Worm (Caenorhabditis elegans) whole organism, L2 larva: ENCODE results near the gene Y66A7A.4.

ENCODE experiments used
- C34F6.9 ChIP-seq: fragments of 150-350 bp; optimal IDR thresholded peaks from 2 replicates; lab custom pipeline; 2014; ENCODE audit warnings: missing biosample characterization, missing genetic modification characterization
- F13H6.1 ChIP-seq: sonication (generic microtip); optimal IDR thresholded peaks from 2 replicates; lab custom pipeline; 2016; ENCODE audit warnings: missing genetic modification characterization, missing compliant biosample characterization
- Y55F3AM.14 ChIP-seq: fragments of 200-800 bp; sonication (Bioruptor generic); optimal IDR thresholded peaks from 2 replicates; lab custom pipeline; 2018; ENCODE audit warnings: mild to moderate bottlenecking, missing genetic modification characterization, missing compliant biosample characterization
- ZK546.5 ChIP-seq: sonication (generic microtip); optimal IDR thresholded peaks from 2 replicates; lab custom pipeline; 2017; ENCODE audit warnings: missing biosample characterization, missing genetic modification characterization
- aly-2 ChIP-seq: fragments of 150-350 bp; optimal IDR thresholded peaks from 2 replicates; lab custom pipeline; 2014; ENCODE audit warnings: missing biosample characterization, missing genetic modification characterization
- blmp-1 ChIP-seq: sonication (generic microtip); optimal IDR thresholded peaks from 2 replicates; lab custom pipeline; 2017; ENCODE audit warnings: missing genetic modification characterization, mild to moderate bottlenecking, missing compliant biosample characterization, antibody characterized with exemption, moderate library complexity; ENCODE audit not compliant: insufficient read depth
- ceh-16 ChIP-seq: fragments of 150-350 bp; optimal IDR thresholded peaks from 2 replicates; lab custom pipeline; 2014; ENCODE audit warnings: missing biosample characterization, missing genetic modification characterization
- ceh-82 ChIP-seq: fragments of 150-350 bp; optimal IDR thresholded peaks from 2 replicates; lab custom pipeline; 2014; ENCODE audit warnings: missing biosample characterization, missing genetic modification characterization
- crh-2 ChIP-seq: sonication (generic microtip); optimal IDR thresholded peaks from 2 replicates; lab custom pipeline; 2017; ENCODE audit warnings: missing biosample characterization, missing genetic modification characterization
- dmd-4 ChIP-seq: sonication (generic microtip); optimal IDR thresholded peaks from 2 replicates; lab custom pipeline; 2017; ENCODE audit warnings: missing biosample characterization, missing genetic modification characterization
- egl-27 ChIP-seq: sonication (generic microtip); optimal IDR thresholded peaks from 3 replicates; lab custom pipeline; 2017; ENCODE audit warnings: missing biosample characterization, missing genetic modification reagents, missing genetic modification characterization
- elt-1 ChIP-seq: fragments of 150-350 bp; optimal IDR thresholded peaks from 2 replicates; lab custom pipeline; 2014; ENCODE audit warnings: missing biosample characterization, missing genetic modification characterization
- elt-3 ChIP-seq: sonication (generic microtip); optimal IDR thresholded peaks from 2 replicates; lab custom pipeline; 2017; ENCODE audit warnings: missing biosample characterization, missing genetic modification characterization
- fos-1 ChIP-seq: fragments of 150-350 bp; optimal IDR thresholded peaks from 2 replicates; lab custom pipeline; 2014; ENCODE audit warnings: missing biosample characterization, missing genetic modification characterization
- gmeb-1 ChIP-seq: fragments of 150-350 bp; optimal IDR thresholded peaks from 2 replicates; lab custom pipeline; 2014; ENCODE audit warnings: missing biosample characterization, missing genetic modification characterization
- lin-11 ChIP-seq: fragments of 150-350 bp; sonication (generic microtip); optimal IDR thresholded peaks from 2 replicates; lab custom pipeline; 2014; ENCODE audit warnings: missing biosample characterization, missing genetic modification characterization, inconsistent platforms, mixed read lengths
- lin-13 ChIP-seq: fragments of 150-350 bp; optimal IDR thresholded peaks from 2 replicates; lab custom pipeline; 2014; ENCODE audit warnings: missing biosample characterization, missing genetic modification reagents, missing genetic modification characterization
- lin-39 ChIP-seq: fragments of 150-350 bp; optimal IDR thresholded peaks from 2 replicates; lab custom pipeline; 2014; ENCODE audit warnings: missing biosample characterization, missing genetic modification reagents, missing genetic modification characterization
- lsy-2 ChIP-seq, 2 experiments: fragments of 150-350 bp in 1 of 2; sonication (generic microtip) in 1 of 2; optimal IDR thresholded peaks; 2 replicates each; lab custom pipeline; 2014 to 2017; ENCODE audit warnings: missing biosample characterization in 2 of 2, missing genetic modification characterization in 2 of 2
- mbf-1 ChIP-seq: sonication (generic microtip); optimal IDR thresholded peaks from 2 replicates; lab custom pipeline; 2017; ENCODE audit warnings: missing biosample characterization, missing genetic modification characterization
- mdl-1 ChIP-seq, 2 experiments: fragments of 150-350 bp in 1 of 2; sonication (generic microtip) in 1 of 2; optimal IDR thresholded peaks; 2 replicates each; lab custom pipeline; 2017; ENCODE audit warnings: missing biosample characterization in 2 of 2, missing genetic modification characterization in 2 of 2
- nhr-10 ChIP-seq: sonication (generic microtip); optimal IDR thresholded peaks from 2 replicates; lab custom pipeline; 2017; ENCODE audit warnings: missing biosample characterization, missing genetic modification characterization
- nhr-12 ChIP-seq: fragments of 150-350 bp; optimal IDR thresholded peaks from 2 replicates; lab custom pipeline; 2014; ENCODE audit warnings: missing biosample characterization, missing genetic modification characterization
- nhr-129 ChIP-seq: fragments of 150-350 bp; optimal IDR thresholded peaks from 2 replicates; lab custom pipeline; 2014; ENCODE audit warnings: missing biosample characterization, missing genetic modification characterization
- nhr-23 ChIP-seq: fragments of 150-350 bp; optimal IDR thresholded peaks from 2 replicates; lab custom pipeline; 2014; ENCODE audit warnings: missing biosample characterization, missing genetic modification reagents, missing genetic modification characterization
- nhr-237 ChIP-seq: fragments of 150-350 bp; optimal IDR thresholded peaks from 2 replicates; lab custom pipeline; 2014; ENCODE audit warnings: missing biosample characterization, missing genetic modification characterization
- nhr-25 ChIP-seq: fragments of 150-350 bp; sonication (generic microtip); optimal IDR thresholded peaks from 3 replicates; lab custom pipeline; 2014; ENCODE audit warnings: missing biosample characterization, missing genetic modification characterization
- nhr-6 ChIP-seq: fragments of 150-350 bp; optimal IDR thresholded peaks from 2 replicates; lab custom pipeline; 2014; ENCODE audit warnings: missing biosample characterization, missing genetic modification characterization
- peb-1 ChIP-seq: fragments of 150-350 bp; optimal IDR thresholded peaks from 2 replicates; lab custom pipeline; 2014; ENCODE audit warnings: missing biosample characterization, missing genetic modification characterization
- sem-4 ChIP-seq: fragments of 150-350 bp; optimal IDR thresholded peaks from 2 replicates; lab custom pipeline; 2014; ENCODE audit warnings: missing biosample characterization, missing genetic modification reagents, missing genetic modification characterization
- skn-1 ChIP-seq: sonication (generic microtip); optimal IDR thresholded peaks from 2 replicates; lab custom pipeline; 2017; ENCODE audit warnings: missing biosample characterization, missing genetic modification characterization
- sma-3 ChIP-seq: sonication (generic microtip); optimal IDR thresholded peaks from 2 replicates; lab custom pipeline; 2016; ENCODE audit warnings: missing genetic modification reagents, missing genetic modification characterization, missing compliant biosample characterization
- sma-9 ChIP-seq, 2 experiments: fragments of 150-350 bp in 1 of 2; sonication (generic microtip) in 1 of 2; optimal IDR thresholded peaks; 2 replicates each; lab custom pipeline; 2014 to 2016; ENCODE audit warnings: missing genetic modification characterization in 2 of 2, mild to moderate bottlenecking in 1 of 2, missing biosample characterization in 1 of 2, missing compliant biosample characterization in 1 of 2, missing genetic modification reagents in 1 of 2, moderate library complexity in 1 of 2
- unc-39 ChIP-seq: fragments of 150-350 bp; optimal IDR thresholded peaks from 2 replicates; lab custom pipeline; 2014; ENCODE audit warnings: missing biosample characterization, missing genetic modification characterization
- unc-55 ChIP-seq: fragments of 150-350 bp; sonication (generic microtip); optimal IDR thresholded peaks from 3 replicates; lab custom pipeline; 2014; ENCODE audit warnings: missing biosample characterization, missing genetic modification reagents, missing genetic modification characterization
- zag-1 ChIP-seq: fragments of 150-350 bp; optimal IDR thresholded peaks from 2 replicates; lab custom pipeline; 2014; ENCODE audit warnings: missing biosample characterization, missing genetic modification characterization
- ztf-1 ChIP-seq: fragments of 200-800 bp; sonication (Bioruptor generic); conservative IDR thresholded peaks from 2 replicates; pipeline ENCODE4 v1.3.6; 2022; ENCODE audit warnings: missing genetic modification characterization, missing compliant biosample characterization
- ztf-11 ChIP-seq: sonication (generic microtip); optimal IDR thresholded peaks from 2 replicates; lab custom pipeline; 2017; ENCODE audit warnings: missing biosample characterization, missing genetic modification characterization
- ztf-4 ChIP-seq: fragments of 150-350 bp; optimal IDR thresholded peaks from 2 replicates; lab custom pipeline; 2014; ENCODE audit warnings: missing biosample characterization, missing genetic modification characterization

Y66A7A.4 gene

DNA sequence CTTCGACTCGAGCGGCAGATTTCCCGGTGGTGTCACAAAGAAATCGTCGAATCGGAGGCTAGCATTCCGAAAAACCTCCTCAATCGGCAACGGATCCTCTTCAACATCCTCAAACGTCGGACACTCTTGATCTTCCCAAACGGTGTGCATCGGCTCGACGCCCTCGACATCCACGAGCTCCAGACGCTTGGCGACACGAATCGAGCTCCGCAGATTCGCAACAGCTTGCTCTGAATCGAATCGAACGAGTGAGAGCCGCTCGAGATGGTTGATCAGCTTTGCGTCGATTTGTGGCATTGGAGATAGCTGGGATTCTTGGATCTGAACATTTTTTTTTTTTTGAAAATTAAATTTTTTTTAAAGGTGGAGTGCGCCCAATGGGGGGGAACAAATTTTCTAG, 33.0 kb upstream of the Y66A7A.4 start:
- no peak for TF ChIP-seq nhr-25 (tag; lab: Kevin White, UChicago)

DNA sequence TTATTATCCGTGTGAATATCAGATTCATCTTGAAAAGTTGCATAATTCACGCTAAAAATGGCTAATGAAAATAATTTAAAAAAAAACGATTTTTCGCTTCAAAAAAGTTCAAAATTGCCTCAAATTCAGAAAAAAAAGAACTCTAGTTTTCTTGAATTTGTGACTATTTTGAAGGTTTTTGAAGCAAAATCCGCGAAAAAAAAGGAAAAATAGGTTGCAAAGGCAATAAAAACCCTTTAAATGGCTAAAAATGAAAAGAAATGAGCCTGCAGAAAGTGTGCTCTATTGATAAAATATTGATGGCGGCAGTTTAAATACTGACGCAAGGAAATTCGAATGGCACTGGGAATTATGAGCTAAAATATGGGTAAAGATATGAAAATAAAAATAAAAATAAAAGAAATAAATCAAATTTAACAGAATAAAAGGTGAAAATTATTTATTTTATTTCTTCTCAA, 31.9 kb upstream of the Y66A7A.4 start, which contains the start of gene Y66D12A.7:
Gene Y66D12A.7 (minus strand): TSS at position 51 of the 458 bp plus-strand sequence.
- TF ChIP-seq mdl-1 (tag; optimal IDR thresholded peaks at IDR 0.05; lab: Kevin White, UChicago) (no peak), dmd-4 (tag; lab: Kevin White, UChicago) (no peak), ceh-16 (tag; lab: Kevin White, UChicago) (no peak), lin-13 (GFP tag; lab: Kevin White, UChicago) (peak; percentile 30), crh-2 (tag; lab: Kevin White, UChicago) (peak; percentile 5), aly-2 (no peak), nhr-10 (tag; lab: Kevin White, UChicago) (no peak), unc-55 (GFP tag; lab: Kevin White, UChicago) (peak; percentile 61), ztf-11 (tag; lab: Kevin White, UChicago) (no peak), nhr-129 (tag; lab: Kevin White, UChicago) (no peak), nhr-6 (tag; lab: Kevin White, UChicago) (no peak), lin-11 (tag; lab: Kevin White, UChicago) (no peak), C34F6.9 (tag; lab: Kevin White, UChicago) (no peak), lsy-2 (tag; optimal IDR thresholded peaks at IDR 0.05; lab: Kevin White, UChicago) (peak in 1 of 2 experiments; percentile 54), peb-1 (tag; lab: Kevin White, UChicago) (no peak), ztf-1 (no peak), F13H6.1 (no peak), nhr-23 (tag; lab: Kevin White, UChicago) (no peak), mbf-1 (no peak), egl-27 (tag; lab: Kevin White, UChicago) (no peak), fos-1 (no peak), nhr-237 (tag; lab: Kevin White, UChicago) (no peak), lin-39 (tag; lab: Kevin White, UChicago) (no peak), elt-3 (tag; lab: Kevin White, UChicago) (no peak), nhr-12 (tag; lab: Kevin White, UChicago) (no peak), ZK546.5 (no peak), gmeb-1 (tag; lab: Kevin White, UChicago) (peak; percentile 88)

- no peak for TF ChIP-seq lsy-2 (tag; optimal IDR thresholded peaks at IDR 0.05; lab: Kevin White, UChicago)
- TF ChIP-seq C34F6.9 (tag; lab: Kevin White, UChicago): no peak
- TF ChIP-seq blmp-1 (tag; lab: Kevin White, UChicago): no peak
- TF ChIP-seq mbf-1: no peak
- no peak for TF ChIP-seq nhr-12 (tag; lab: Kevin White, UChicago)
- no peak for TF ChIP-seq Y55F3AM.14 (GFP tag; lab: Kevin White, UChicago)
- no peak for TF ChIP-seq nhr-6 (tag; lab: Kevin White, UChicago)
- no peak for TF ChIP-seq lin-13 (GFP tag; lab: Kevin White, UChicago)
- TF ChIP-seq sma-9 (GFP tag; optimal IDR thresholded peaks at IDR 0.05; lab: Kevin White, UChicago): no peak
- no peak for TF ChIP-seq sma-9 (tag; optimal IDR thresholded peaks at IDR 0.05; lab: Kevin White, UChicago)
- no peak for TF ChIP-seq ZK546.5
- TF ChIP-seq ztf-4 (tag; lab: Kevin White, UChicago): no peak
- no peak for TF ChIP-seq dmd-4 (tag; lab: Kevin White, UChicago)
- TF ChIP-seq peb-1 (tag; lab: Kevin White, UChicago): no peak
- no peak for TF ChIP-seq ceh-16 (tag; lab: Kevin White, UChicago)
- TF ChIP-seq lin-39 (tag; lab: Kevin White, UChicago): no peak
- no peak for TF ChIP-seq aly-2
Measured at ce11 chrIII:11581372-11581771, 31.0 kb upstream of the Y66A7A.4 start, which contains the start of the genes Y66D12A.6 and ceh-92. Gene Y66D12A.6, minus strand, starts transcription at chrIII:11581402. Gene ceh-92, plus strand, starts transcription at chrIII:11581600.

DNA sequence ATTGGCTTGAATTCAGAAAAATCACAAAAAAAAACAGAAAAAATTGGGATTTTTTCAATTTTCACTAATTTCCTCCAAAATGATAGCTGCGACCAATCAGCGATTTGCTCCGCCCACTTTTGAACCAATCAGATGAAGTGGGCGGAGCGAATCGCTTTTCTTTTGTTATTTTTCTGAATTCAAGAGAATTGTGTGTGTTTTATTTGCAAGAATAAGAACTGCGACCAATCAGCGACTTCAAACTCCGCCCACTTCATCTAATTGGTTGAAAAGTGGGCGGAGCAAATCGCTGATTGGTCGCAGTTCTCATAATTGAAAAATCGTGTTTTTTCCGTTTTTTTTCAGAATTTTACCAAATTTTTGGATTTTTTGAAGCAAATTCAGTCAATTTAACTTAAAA, 29.8 kb upstream of the Y66A7A.4 start:
- no peak for TF ChIP-seq F13H6.1
- TF ChIP-seq mbf-1: no peak
- no peak for TF ChIP-seq ztf-11 (tag; lab: Kevin White, UChicago)
- no peak for TF ChIP-seq skn-1 (tag; lab: Kevin White, UChicago)
- TF ChIP-seq mdl-1 (tag; optimal IDR thresholded peaks at IDR 0.05; lab: Kevin White, UChicago): no peak
- no peak for TF ChIP-seq ceh-82 (tag; lab: Kevin White, UChicago)
- TF ChIP-seq sma-9 (GFP tag; optimal IDR thresholded peaks at IDR 0.05; lab: Kevin White, UChicago): no peak
- no peak for TF ChIP-seq sma-9 (tag; optimal IDR thresholded peaks at IDR 0.05; lab: Kevin White, UChicago)
- no peak for TF ChIP-seq gmeb-1 (tag; lab: Kevin White, UChicago)
- TF ChIP-seq sma-3: no peak
- TF ChIP-seq lin-39 (tag; lab: Kevin White, UChicago): no peak
- no peak for TF ChIP-seq fos-1
- TF ChIP-seq Y55F3AM.14 (GFP tag; lab: Kevin White, UChicago): no peak
- no peak for TF ChIP-seq dmd-4 (tag; lab: Kevin White, UChicago)
- no peak for TF ChIP-seq nhr-237 (tag; lab: Kevin White, UChicago)
- TF ChIP-seq zag-1 (tag; lab: Kevin White, UChicago): no peak
- TF ChIP-seq sem-4 (tag; lab: Kevin White, UChicago): no peak
- TF ChIP-seq unc-39: no peak
- TF ChIP-seq elt-1 (tag; lab: Kevin White, UChicago): no peak
- no peak for TF ChIP-seq ZK546.5
- no peak for TF ChIP-seq crh-2 (tag; lab: Kevin White, UChicago)
- TF ChIP-seq, all 48 proteins: peak for 0
